Fruit fly (Drosophila melanogaster) whole organism, embryonic: ENCODE measurements around the gene ClC-c.

ENCODE experiments used
- Atf3 ChIP-seq: fragments of 200-800 bp; sonication (Bioruptor generic); optimal IDR thresholded peaks from 3 replicates; lab custom pipeline; 2016; ENCODE audit warnings: missing biosample characterization, missing genetic modification characterization
- BEAF-32 ChIP-seq: fragments of 200-800 bp; sonication (Bioruptor generic); optimal IDR thresholded peaks from 3 replicates; lab custom pipeline; 2017; ENCODE audit warnings: missing biosample characterization, missing genetic modification characterization, mild to moderate bottlenecking, moderate library complexity, missing genetic modification reagents
- CG11696 ChIP-seq: fragments of 200-800 bp; sonication (Bioruptor generic); IDR thresholded peaks from 2 replicates; pipeline ENCODE4 v1.3.6; 2022; ENCODE audit warnings: missing biosample characterization, missing genetic modification characterization
- CG12659 ChIP-seq: fragments of 200-800 bp; sonication (Bioruptor generic); optimal IDR thresholded peaks from 3 replicates; lab custom pipeline; 2017; ENCODE audit warnings: mild to moderate bottlenecking, missing biosample characterization, missing genetic modification reagents, missing genetic modification characterization
- CG13287 ChIP-seq: fragments of 200-800 bp; sonication (Bioruptor generic); IDR thresholded peaks from 2 replicates; pipeline ENCODE4 v1.3.6; 2022; ENCODE audit warnings: missing biosample characterization, missing genetic modification characterization; ENCODE audit not compliant: partially characterized antibody
- CG13624 ChIP-seq: fragments of 200-800 bp; sonication (Bioruptor generic); optimal IDR thresholded peaks from 2 replicates; lab custom pipeline; 2016; ENCODE audit warnings: missing biosample characterization, missing genetic modification characterization
- CG14710 ChIP-seq: fragments of 200-800 bp; sonication (Bioruptor generic); optimal IDR thresholded peaks from 3 replicates; lab custom pipeline; 2019; ENCODE audit warnings: missing biosample characterization, mild to moderate bottlenecking, missing genetic modification characterization, moderate library complexity
- CG15514 ChIP-seq: fragments of 200-800 bp; sonication (Bioruptor generic); optimal IDR thresholded peaks from 3 replicates; lab custom pipeline; 2017; ENCODE audit warnings: missing biosample characterization, missing genetic modification characterization, mild to moderate bottlenecking, moderate library complexity, missing genetic modification reagents
- CG16863 ChIP-seq: fragments of 200-800 bp; sonication (Bioruptor generic); optimal IDR thresholded peaks from 3 replicates; lab custom pipeline; 2016; ENCODE audit warnings: missing biosample characterization, missing genetic modification characterization
- CG17186 ChIP-seq: fragments of 200-800 bp; sonication (Bioruptor generic); optimal IDR thresholded peaks from 3 replicates; lab custom pipeline; 2017; ENCODE audit warnings: missing biosample characterization, missing genetic modification reagents, missing genetic modification characterization
- CG2889 ChIP-seq: fragments of 200-800 bp; sonication (Bioruptor generic); IDR thresholded peaks from 3 replicates; pipeline ENCODE4 v1.3.6; 2022; ENCODE audit warnings: missing biosample characterization, missing genetic modification characterization
- CG30403 ChIP-seq: fragments of 200-800 bp; sonication (Bioruptor generic); optimal IDR thresholded peaks from 3 replicates; lab custom pipeline; 2016; ENCODE audit warnings: missing biosample characterization, missing genetic modification characterization
- CG31365 ChIP-seq: fragments of 200-800 bp; sonication (Bioruptor generic); optimal IDR thresholded peaks from 2 replicates; lab custom pipeline; 2018; ENCODE audit warnings: missing biosample characterization, mild to moderate bottlenecking, missing genetic modification characterization
- CG34224 ChIP-seq: fragments of 200-800 bp; sonication (Bioruptor generic); IDR thresholded peaks from 3 replicates; pipeline ENCODE4 v1.3.6; 2022; ENCODE audit warnings: missing biosample characterization, missing genetic modification characterization; ENCODE audit not compliant: partially characterized antibody
- CG3995 ChIP-seq: fragments of 200-800 bp; sonication (Bioruptor generic); optimal IDR thresholded peaks from 3 replicates; lab custom pipeline; 2016; ENCODE audit warnings: missing biosample characterization, missing genetic modification characterization
- CG7963 ChIP-seq: fragments of 200-800 bp; sonication (Bioruptor generic); IDR thresholded peaks from 3 replicates; pipeline ENCODE4 v1.3.6; 2022; ENCODE audit warnings: missing biosample characterization, missing genetic modification characterization; ENCODE audit not compliant: partially characterized antibody
- CG9797 ChIP-seq: fragments of 200-800 bp; sonication (Bioruptor generic); optimal IDR thresholded peaks from 3 replicates; lab custom pipeline; 2018; ENCODE audit warnings: missing biosample characterization, mild to moderate bottlenecking, missing genetic modification characterization
- CoRest ChIP-seq: fragments of 200-800 bp; sonication (Bioruptor generic); optimal IDR thresholded peaks from 3 replicates; lab custom pipeline; 2018; ENCODE audit warnings: missing biosample characterization, mild to moderate bottlenecking, missing genetic modification characterization, moderate library complexity
- ERR ChIP-seq: fragments of 200-800 bp; sonication (Bioruptor generic); optimal IDR thresholded peaks from 2 replicates; lab custom pipeline; 2016; ENCODE audit warnings: missing biosample characterization, missing genetic modification characterization
- Ets97D ChIP-seq: fragments of 200-800 bp; sonication (Bioruptor generic); optimal IDR thresholded peaks from 3 replicates; lab custom pipeline; 2016; ENCODE audit warnings: missing biosample characterization, missing genetic modification characterization
- HLH54F ChIP-seq: fragments of 200-800 bp; sonication (Bioruptor generic); optimal IDR thresholded peaks from 3 replicates; lab custom pipeline; 2016; ENCODE audit warnings: missing biosample characterization, missing genetic modification characterization
- HmgZ ChIP-seq: fragments of 200-800 bp; sonication (Bioruptor generic); optimal IDR thresholded peaks from 2 replicates; lab custom pipeline; 2018; ENCODE audit warnings: missing biosample characterization, mild to moderate bottlenecking, missing genetic modification characterization
- MBD-R2 ChIP-seq: fragments of 200-800 bp; sonication (Bioruptor generic); IDR thresholded peaks from 2 replicates; pipeline ENCODE4 v1.3.6; 2022; ENCODE audit warnings: missing biosample characterization, missing genetic modification characterization
- MESR4 ChIP-seq: fragments of 200-800 bp; sonication (Bioruptor generic); optimal IDR thresholded peaks from 2 replicates; lab custom pipeline; 2018; ENCODE audit warnings: missing biosample characterization, mild to moderate bottlenecking, missing genetic modification characterization, moderate library complexity
- Med ChIP-seq: fragments of 200-800 bp; sonication (Bioruptor generic); peaks from one replicate; lab custom pipeline; 2016; ENCODE audit warnings: missing biosample characterization, missing genetic modification characterization, mild to moderate bottlenecking, inconsistent platforms, moderate library complexity
- Myb ChIP-seq: fragments of 200-800 bp; sonication (Bioruptor generic); optimal IDR thresholded peaks from 2 replicates; lab custom pipeline; 2016; ENCODE audit warnings: missing biosample characterization, missing genetic modification characterization
- NC2α ChIP-seq: fragments of 200-800 bp; sonication (Bioruptor generic); optimal IDR thresholded peaks from 2 replicates; lab custom pipeline; 2016; ENCODE audit warnings: missing biosample characterization, missing genetic modification characterization
- Scr ChIP-seq: fragments of 200-800 bp; sonication (Bioruptor generic); IDR thresholded peaks from 2 replicates; pipeline ENCODE4 v1.3.6; 2022; ENCODE audit warnings: missing biosample characterization, missing genetic modification characterization; ENCODE audit not compliant: partially characterized antibody
- Sin3A ChIP-seq: fragments of >200 bp; optimal IDR thresholded peaks from 2 replicates; lab custom pipeline; 2018
- Spps ChIP-seq: fragments of 200-800 bp; sonication (Bioruptor generic); optimal IDR thresholded peaks from 2 replicates; lab custom pipeline; 2018; ENCODE audit warnings: missing biosample characterization, mild to moderate bottlenecking, missing genetic modification characterization
- Stat92E ChIP-seq, 3 experiments: fragments of >200 bp in 2 of 3; fragments of 200-800 bp in 1 of 3; sonication (Bioruptor generic) in 1 of 3; optimal IDR thresholded peaks; 2 replicates each; lab custom pipeline; 2017 to 2019; ENCODE audit warnings: missing biosample characterization in 3 of 3, missing genetic modification characterization in 3 of 3, mild to moderate bottlenecking in 1 of 3, moderate library complexity in 1 of 3
- YL-1 ChIP-seq: fragments of 200-800 bp; sonication (Bioruptor generic); optimal IDR thresholded peaks from 3 replicates; lab custom pipeline; 2017; ENCODE audit warnings: missing biosample characterization, mild to moderate bottlenecking, missing genetic modification characterization
- ara ChIP-seq: fragments of 200-800 bp; sonication (Bioruptor generic); IDR thresholded peaks from 2 replicates; pipeline ENCODE4 v1.3.6; 2022; ENCODE audit warnings: missing biosample characterization, missing genetic modification characterization
- bbx ChIP-seq: fragments of 200-800 bp; sonication (Bioruptor generic); IDR thresholded peaks from 2 replicates; pipeline ENCODE4 v1.3.6; 2022; ENCODE audit warnings: missing biosample characterization, missing genetic modification characterization; ENCODE audit not compliant: partially characterized antibody
- bowl ChIP-seq: fragments of 200-800 bp; sonication (Bioruptor generic); IDR thresholded peaks from 2 replicates; pipeline ENCODE4 v1.3.6; 2022; ENCODE audit warnings: missing biosample characterization, missing genetic modification characterization
- ci ChIP-seq: fragments of 200-800 bp; sonication (Bioruptor generic); IDR thresholded peaks from 3 replicates; pipeline ENCODE4 v1.3.6; 2022; ENCODE audit warnings: missing biosample characterization, missing genetic modification characterization
- crp ChIP-seq, 2 experiments: fragments of 200-800 bp; sonication (Bioruptor generic); optimal IDR thresholded peaks; 2 replicates in 1 of 2; 3 replicates in 1 of 2; lab custom pipeline; 2017; ENCODE audit warnings: missing biosample characterization in 2 of 2, missing genetic modification characterization in 2 of 2, mild to moderate bottlenecking in 1 of 2, moderate library complexity in 1 of 2
- dan ChIP-seq: fragments of 200-800 bp; sonication (Bioruptor generic); IDR thresholded peaks from 2 replicates; pipeline ENCODE4 v1.3.6; 2022; ENCODE audit warnings: missing biosample characterization, missing genetic modification characterization
- exex ChIP-seq: fragments of 200-800 bp; sonication (Bioruptor generic); optimal IDR thresholded peaks from 4 replicates; lab custom pipeline; 2018; ENCODE audit warnings: missing biosample characterization, mild to moderate bottlenecking, missing genetic modification characterization, moderate library complexity
- her ChIP-seq: fragments of 200-800 bp; sonication (Bioruptor generic); optimal IDR thresholded peaks from 2 replicates; lab custom pipeline; 2016; ENCODE audit warnings: missing biosample characterization, missing genetic modification characterization
- knrl ChIP-seq: fragments of 200-800 bp; sonication (Bioruptor generic); IDR thresholded peaks from 3 replicates; pipeline ENCODE4 v1.3.6; 2022; ENCODE audit warnings: missing biosample characterization, missing genetic modification characterization; ENCODE audit not compliant: partially characterized antibody
- lbe ChIP-seq: fragments of 200-800 bp; sonication (Bioruptor generic); optimal IDR thresholded peaks from 2 replicates; lab custom pipeline; 2016; ENCODE audit warnings: missing biosample characterization, mild to moderate bottlenecking, missing genetic modification characterization
- mld ChIP-seq: fragments of 200-800 bp; sonication (Bioruptor generic); IDR thresholded peaks from 3 replicates; pipeline ENCODE4 v1.3.6; 2022; ENCODE audit warnings: missing biosample characterization, missing genetic modification characterization; ENCODE audit not compliant: partially characterized antibody
- oc ChIP-seq: fragments of 200-800 bp; sonication (Bioruptor generic); optimal IDR thresholded peaks from 2 replicates; lab custom pipeline; 2018; ENCODE audit warnings: missing biosample characterization, mild to moderate bottlenecking, missing genetic modification characterization, moderate library complexity
- sens ChIP-seq: fragments of 200-800 bp; sonication (Bioruptor generic); peaks from one replicate; lab custom pipeline; 2016; ENCODE audit warnings: missing biosample characterization, missing genetic modification characterization
- seq ChIP-seq: fragments of 200-800 bp; sonication (Bioruptor generic); IDR thresholded peaks from 2 replicates; pipeline ENCODE4 v1.3.6; 2022; ENCODE audit warnings: missing biosample characterization, missing genetic modification characterization
- sima ChIP-seq: fragments of 200-800 bp; sonication (Bioruptor generic); optimal IDR thresholded peaks from 2 replicates; lab custom pipeline; 2016; ENCODE audit warnings: missing biosample characterization, missing genetic modification characterization
- tna ChIP-seq: fragments of 200-800 bp; sonication (Bioruptor generic); IDR thresholded peaks from 2 replicates; pipeline ENCODE4 v1.3.6; 2022; ENCODE audit warnings: missing biosample characterization, missing genetic modification characterization; ENCODE audit not compliant: partially characterized antibody
- tx ChIP-seq: fragments of 200-800 bp; sonication (Bioruptor generic); optimal IDR thresholded peaks from 2 replicates; lab custom pipeline; 2016; ENCODE audit warnings: missing biosample characterization, missing genetic modification characterization
- unc-4 ChIP-seq: fragments of 200-800 bp; sonication (Bioruptor generic); IDR thresholded peaks from 2 replicates; pipeline ENCODE4 v1.3.6; 2022; ENCODE audit warnings: missing biosample characterization, missing genetic modification characterization; ENCODE audit not compliant: partially characterized antibody

Gene ClC-c

DNA sequence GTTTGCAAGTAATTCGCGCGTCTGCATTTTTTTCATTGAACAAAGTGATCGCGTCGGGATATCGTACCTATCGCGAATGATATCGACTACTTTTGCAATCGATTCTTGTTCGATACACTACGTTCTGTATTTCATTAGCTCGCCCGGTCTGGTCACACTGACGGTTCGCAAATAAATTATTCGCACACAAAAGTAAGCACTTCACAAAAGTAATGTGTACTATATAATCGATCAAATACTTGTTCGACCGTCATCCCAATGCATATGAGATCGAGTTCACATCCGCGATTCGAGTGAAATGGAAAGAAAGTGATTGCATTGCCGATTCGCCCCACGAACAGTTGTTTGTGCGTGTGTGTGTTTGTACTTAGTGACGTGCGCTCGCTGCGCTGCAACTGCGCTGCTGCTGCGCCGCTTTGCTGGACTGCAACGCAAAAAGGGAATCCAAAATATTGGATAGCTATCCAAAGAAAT, at the start of gene ClC-c, which contains the start of gene CG5235:
Gene ClC-c, plus strand, starts transcription at position 125 of the 474 bp plus-strand sequence.
Gene CG5235, minus strand, starts transcription at position 63 of the 474 bp plus-strand sequence.
- TF ChIP-seq Spps (no peak), CG11696 (no peak), unc-4 (GFP tag; lab: Robert Waterston, UW) (peak; percentile 84), her (GFP tag; lab: Kevin White, UChicago) (peak; percentile 16), CG16863 (GFP tag; lab: Kevin White, UChicago) (peak; percentile 64), mld (peak; percentile 71; the same call in 1 of the 3 replicates), MESR4 (GFP tag; lab: Kevin White, UChicago) (peak; percentile 96), MBD-R2 (GFP tag; lab: Robert Waterston, UW) (peak; percentile 56), BEAF-32 (GFP tag; lab: Kevin White, UChicago) (peak; percentile 79), CG30403 (GFP tag; lab: Kevin White, UChicago) (no peak), sens (GFP tag; lab: Kevin White, UChicago) (peak; percentile 37), oc (tag; lab: Kevin White, UChicago) (no peak), Stat92E (GFP tag; optimal IDR thresholded peaks at IDR 0.05; lab: Kevin White, UChicago) (peak in 1 of 3 experiments; percentile 46), ERR (GFP tag; lab: Kevin White, UChicago) (no peak), bbx (GFP tag; lab: Robert Waterston, UW) (peak; percentile 91), dan (GFP tag; lab: Robert Waterston, UW) (no peak), Myb (GFP tag; lab: Kevin White, UChicago) (peak; percentile 38), Sin3A (lab: Kevin White, UChicago) (peak; percentile 55), CG9797 (GFP tag; lab: Kevin White, UChicago) (peak; percentile 87), CG13287 (GFP tag; lab: Robert Waterston, UW) (peak; percentile 88), YL-1 (GFP tag; lab: Kevin White, UChicago) (peak; percentile 84), exex (tag; lab: Kevin White, UChicago) (no peak), sima (GFP tag; lab: Kevin White, UChicago) (no peak), knrl (GFP tag; lab: Robert Waterston, UW) (peak; percentile 69), CoRest (tag; lab: Kevin White, UChicago) (no peak), lbe (GFP tag; lab: Kevin White, UChicago) (peak; percentile 29), CG17186 (GFP tag; lab: Kevin White, UChicago) (peak; percentile 55), Atf3 (GFP tag; lab: Kevin White, UChicago) (no peak), ara (GFP tag; lab: Robert Waterston, UW) (no peak), CG7963 (GFP tag; lab: Robert Waterston, UW) (peak; percentile 86), CG34224 (GFP tag; lab: Robert Waterston, UW) (peak; percentile 90), CG13624 (GFP tag; lab: Kevin White, UChicago) (peak; percentile 37), NC2α (GFP tag; lab: Kevin White, UChicago) (no peak), crp (GFP tag; optimal IDR thresholded peaks at IDR 0.05; lab: Kevin White, UChicago) (peak in 1 of 2 experiments; percentile 13), tna (GFP tag; lab: Robert Waterston, UW) (peak; percentile 86), Med (GFP tag; lab: Kevin White, UChicago) (peak; percentile 79), CG3995 (GFP tag; lab: Kevin White, UChicago) (peak; percentile 76), Scr (GFP tag; lab: Robert Waterston, UW) (peak; percentile 70), bowl (GFP tag; lab: Robert Waterston, UW) (no peak), Ets97D (GFP tag; lab: Kevin White, UChicago) (peak; percentile 32), CG31365 (tag; lab: Kevin White, UChicago) (no peak), seq (no peak), HLH54F (GFP tag; lab: Kevin White, UChicago) (no peak), tx (GFP tag; lab: Kevin White, UChicago) (no peak), CG12659 (GFP tag; lab: Kevin White, UChicago) (peak; percentile 42), CG14710 (tag; lab: Kevin White, UChicago) (peak; percentile 45), CG15514 (GFP tag; lab: Kevin White, UChicago) (peak; percentile 43), CG2889 (GFP tag; lab: Robert Waterston, UW) (no peak), ci (GFP tag; lab: Robert Waterston, UW) (peak; percentile 25; the same call in 1 of the 3 replicates), HmgZ (tag; lab: Kevin White, UChicago) (peak; percentile 26)
